Fruit fly (Drosophila melanogaster) whole organism, embryonic: ENCODE measurements around the gene cass.

Experiments
- Ada2b ChIP-seq: fragments of 200-800 bp; sonication (Bioruptor generic); IDR thresholded peaks from 2 replicates; pipeline ENCODE4 v1.3.6; 2022; ENCODE audit warnings: missing biosample characterization, missing genetic modification characterization
- Adf1 ChIP-seq: fragments of 200-800 bp; sonication (Bioruptor generic); IDR thresholded peaks from 2 replicates; pipeline ENCODE4 v1.3.6; 2022; ENCODE audit warnings: missing biosample characterization, missing genetic modification characterization
- Atf-2 ChIP-seq: fragments of 200-800 bp; sonication (Bioruptor generic); optimal IDR thresholded peaks from 2 replicates; lab custom pipeline; 2016; ENCODE audit warnings: missing biosample characterization, missing genetic modification characterization
- CG1024 ChIP-seq: fragments of 200-800 bp; sonication (Bioruptor generic); IDR thresholded peaks from 2 replicates; pipeline ENCODE4 v1.3.6; 2022; ENCODE audit warnings: missing biosample characterization, missing genetic modification characterization
- CG10321 ChIP-seq: fragments of 200-800 bp; sonication (Bioruptor generic); IDR thresholded peaks from 2 replicates; pipeline ENCODE4 v1.3.6; 2022; ENCODE audit warnings: missing biosample characterization, missing genetic modification characterization
- CG11085 ChIP-seq: fragments of 200-800 bp; sonication (Bioruptor generic); IDR thresholded peaks from 2 replicates; pipeline ENCODE4 v1.3.6; 2022; ENCODE audit warnings: missing biosample characterization, missing genetic modification characterization
- CG11093 ChIP-seq: fragments of 200-800 bp; sonication (Bioruptor generic); IDR thresholded peaks from 3 replicates; pipeline ENCODE4 v1.3.6; 2022; ENCODE audit warnings: missing biosample characterization, missing genetic modification characterization
- CG11695 ChIP-seq: fragments of 200-800 bp; sonication (Bioruptor generic); IDR thresholded peaks from 3 replicates; pipeline ENCODE4 v1.3.6; 2022; ENCODE audit warnings: missing biosample characterization, missing genetic modification characterization
- CG12299 ChIP-seq: fragments of 200-800 bp; sonication (Bioruptor generic); optimal IDR thresholded peaks from 2 replicates; lab custom pipeline; 2018; ENCODE audit warnings: missing biosample characterization, mild to moderate bottlenecking, missing genetic modification characterization
- CG14014 ChIP-seq: fragments of 200-800 bp; sonication (Bioruptor generic); IDR thresholded peaks from 2 replicates; pipeline ENCODE4 v1.3.6; 2022; ENCODE audit warnings: missing biosample characterization, missing genetic modification characterization
- CG14050 ChIP-seq: fragments of 200-800 bp; sonication (Bioruptor generic); IDR thresholded peaks from 3 replicates; pipeline ENCODE4 v1.3.6; 2022; ENCODE audit warnings: missing biosample characterization, missing genetic modification characterization
- CG16779 ChIP-seq: fragments of 200-800 bp; sonication (Bioruptor generic); IDR thresholded peaks from 2 replicates; pipeline ENCODE4 v1.3.6; 2022; ENCODE audit warnings: missing biosample characterization, missing genetic modification characterization
- CG16863 ChIP-seq: fragments of 200-800 bp; sonication (Bioruptor generic); optimal IDR thresholded peaks from 3 replicates; lab custom pipeline; 2016; ENCODE audit warnings: missing biosample characterization, missing genetic modification characterization
- CG17802 ChIP-seq: fragments of 200-800 bp; sonication (Bioruptor generic); optimal IDR thresholded peaks from 2 replicates; lab custom pipeline; 2018; ENCODE audit warnings: missing biosample characterization, mild to moderate bottlenecking, missing genetic modification characterization, moderate library complexity
- CG17829 ChIP-seq: fragments of 200-800 bp; optimal IDR thresholded peaks from 2 replicates; lab custom pipeline; 2019; ENCODE audit warnings: missing biosample characterization, mild to moderate bottlenecking, missing genetic modification characterization, moderate library complexity
- CG2116 ChIP-seq: fragments of 200-800 bp; sonication (Bioruptor generic); optimal IDR thresholded peaks from 3 replicates; lab custom pipeline; 2018; ENCODE audit warnings: missing biosample characterization, mild to moderate bottlenecking, missing genetic modification characterization
- CG2120 ChIP-seq: fragments of 200-800 bp; sonication (Bioruptor generic); optimal IDR thresholded peaks from 3 replicates; lab custom pipeline; 2016; ENCODE audit warnings: missing biosample characterization, missing genetic modification characterization
- CG2678 ChIP-seq: fragments of 200-800 bp; sonication (Bioruptor generic); optimal IDR thresholded peaks from 3 replicates; lab custom pipeline; 2019; ENCODE audit warnings: missing biosample characterization, mild to moderate bottlenecking, missing genetic modification characterization, moderate library complexity
- CG3281 ChIP-seq: fragments of 200-800 bp; sonication (Bioruptor generic); optimal IDR thresholded peaks from 3 replicates; lab custom pipeline; 2017; ENCODE audit warnings: missing biosample characterization, mild to moderate bottlenecking, missing genetic modification characterization
- CG33557 ChIP-seq: fragments of 200-800 bp; sonication (Bioruptor generic); optimal IDR thresholded peaks from 2 replicates; lab custom pipeline; 2019; ENCODE audit warnings: missing biosample characterization, mild to moderate bottlenecking, missing genetic modification characterization, moderate library complexity
- CG4854 ChIP-seq: fragments of 200-800 bp; sonication (Bioruptor generic); optimal IDR thresholded peaks from 2 replicates; lab custom pipeline; 2016; ENCODE audit warnings: missing biosample characterization, missing genetic modification characterization, inconsistent platforms
- CG7786 ChIP-seq: fragments of 200-800 bp; sonication (Bioruptor generic); optimal IDR thresholded peaks from 2 replicates; lab custom pipeline; 2016; ENCODE audit warnings: missing biosample characterization, missing genetic modification characterization
- Dip3 ChIP-seq: fragments of 200-800 bp; sonication (Bioruptor generic); optimal IDR thresholded peaks from 3 replicates; lab custom pipeline; 2016; ENCODE audit warnings: missing biosample characterization, missing genetic modification characterization
- Gsc ChIP-seq: fragments of 200-800 bp; sonication (Bioruptor generic); IDR thresholded peaks from 2 replicates; pipeline ENCODE4 v1.3.6; 2022; ENCODE audit warnings: missing biosample characterization, missing genetic modification characterization
- HLH3B ChIP-seq: fragments of 200-800 bp; sonication (Bioruptor generic); IDR thresholded peaks from 2 replicates; pipeline ENCODE4 v1.3.6; 2022; ENCODE audit warnings: missing biosample characterization, missing genetic modification characterization
- Hey ChIP-seq: fragments of 200-800 bp; sonication (Bioruptor generic); optimal IDR thresholded peaks from 3 replicates; lab custom pipeline; 2018; ENCODE audit warnings: missing biosample characterization, mild to moderate bottlenecking, missing genetic modification characterization
- Hr39 ChIP-seq: fragments of >200 bp; optimal IDR thresholded peaks from 2 replicates; lab custom pipeline; 2017
- Lim3 ChIP-seq: fragments of 200-800 bp; sonication (Bioruptor generic); IDR thresholded peaks from 2 replicates; pipeline ENCODE4 v1.3.6; 2022; ENCODE audit warnings: missing biosample characterization, missing genetic modification characterization
- Lpt ChIP-seq: fragments of >200 bp; optimal IDR thresholded peaks from 2 replicates; lab custom pipeline; 2018; ENCODE audit warnings: missing biosample characterization, missing genetic modification characterization
- MBD-R2 ChIP-seq: fragments of 200-800 bp; sonication (Bioruptor generic); IDR thresholded peaks from 2 replicates; pipeline ENCODE4 v1.3.6; 2022; ENCODE audit warnings: missing biosample characterization, missing genetic modification characterization
- Myb ChIP-seq: fragments of 200-800 bp; sonication (Bioruptor generic); optimal IDR thresholded peaks from 2 replicates; lab custom pipeline; 2016; ENCODE audit warnings: missing biosample characterization, missing genetic modification characterization
- NfI ChIP-seq: fragments of 200-800 bp; sonication (Bioruptor generic); optimal IDR thresholded peaks from 3 replicates; lab custom pipeline; 2018; ENCODE audit warnings: missing biosample characterization, mild to moderate bottlenecking, missing genetic modification characterization, moderate library complexity
- Sry-δ ChIP-seq: fragments of 200-800 bp; sonication (Bioruptor generic); optimal IDR thresholded peaks from 2 replicates; lab custom pipeline; 2016; ENCODE audit warnings: missing biosample characterization, missing genetic modification characterization
- ab ChIP-seq: fragments of 200-800 bp; sonication (Bioruptor generic); optimal IDR thresholded peaks from 2 replicates; lab custom pipeline; 2016; ENCODE audit warnings: missing biosample characterization, missing genetic modification characterization
- ase ChIP-seq: fragments of 200-800 bp; sonication (Bioruptor generic); IDR thresholded peaks from 3 replicates; pipeline ENCODE4 v1.3.6; 2022; ENCODE audit warnings: missing biosample characterization, missing genetic modification characterization
- bowl ChIP-seq: fragments of 200-800 bp; sonication (Bioruptor generic); IDR thresholded peaks from 2 replicates; pipeline ENCODE4 v1.3.6; 2022; ENCODE audit warnings: missing biosample characterization, missing genetic modification characterization
- fd3F ChIP-seq: fragments of 200-800 bp; sonication (Bioruptor generic); optimal IDR thresholded peaks from 2 replicates; lab custom pipeline; 2018; ENCODE audit warnings: missing biosample characterization, mild to moderate bottlenecking, missing genetic modification characterization, moderate library complexity
- fru ChIP-seq: fragments of >200 bp; optimal IDR thresholded peaks from 2 replicates; lab custom pipeline; 2017
- ftz-f1 ChIP-seq: fragments of 200-800 bp; sonication (Bioruptor generic); optimal IDR thresholded peaks from 2 replicates; lab custom pipeline; 2016; ENCODE audit warnings: missing biosample characterization, missing genetic modification characterization
- fu2 ChIP-seq: fragments of 200-800 bp; sonication (Bioruptor generic); optimal IDR thresholded peaks from 2 replicates; lab custom pipeline; 2016; ENCODE audit warnings: missing biosample characterization, missing genetic modification characterization
- gro ChIP-seq: fragments of 200-800 bp; sonication (Bioruptor generic); optimal IDR thresholded peaks from 2 replicates; lab custom pipeline; 2016; ENCODE audit warnings: missing biosample characterization, missing genetic modification characterization
- gt ChIP-seq: fragments of 200-800 bp; sonication (Bioruptor generic); IDR thresholded peaks from 2 replicates; pipeline ENCODE4 v1.3.6; 2022; ENCODE audit warnings: missing biosample characterization, missing genetic modification characterization
- kni ChIP-seq: fragments of 200-800 bp; sonication (Bioruptor generic); optimal IDR thresholded peaks from 3 replicates; lab custom pipeline; 2017; ENCODE audit warnings: mild to moderate bottlenecking, missing biosample characterization, missing genetic modification reagents, missing genetic modification characterization
- lov ChIP-seq, 2 experiments: fragments of 200-800 bp in 1 of 2; fragments of >200 bp in 1 of 2; sonication (Bioruptor generic) in 1 of 2; IDR thresholded peaks in 1 of 2; optimal IDR thresholded peaks in 1 of 2; 2 replicates in 1 of 2; 3 replicates in 1 of 2; pipeline versions ENCODE4 v1.3.6 to Lab custom; 2017 to 2022; ENCODE audit warnings: missing biosample characterization in 1 of 2, missing genetic modification characterization in 1 of 2
- mirr ChIP-seq: fragments of 200-800 bp; sonication (Bioruptor generic); optimal IDR thresholded peaks from 3 replicates; lab custom pipeline; 2018; ENCODE audit warnings: missing biosample characterization, mild to moderate bottlenecking, missing genetic modification characterization
- ro ChIP-seq: fragments of 200-800 bp; sonication (Bioruptor generic); IDR thresholded peaks from 2 replicates; pipeline ENCODE4 v1.3.6; 2022; ENCODE audit warnings: missing biosample characterization, missing genetic modification characterization
- seq ChIP-seq: fragments of 200-800 bp; sonication (Bioruptor generic); IDR thresholded peaks from 2 replicates; pipeline ENCODE4 v1.3.6; 2022; ENCODE audit warnings: missing biosample characterization, missing genetic modification characterization
- sr ChIP-seq: fragments of 200-800 bp; sonication (Bioruptor generic); IDR thresholded peaks from 3 replicates; pipeline ENCODE4 v1.3.6; 2022; ENCODE audit warnings: missing biosample characterization, missing genetic modification characterization
- tio ChIP-seq: fragments of 200-800 bp; sonication (Bioruptor generic); optimal IDR thresholded peaks from 2 replicates; lab custom pipeline; 2017; ENCODE audit warnings: missing biosample characterization, missing genetic modification characterization, inconsistent platforms
- toy ChIP-seq: fragments of 200-800 bp; sonication (Bioruptor generic); IDR thresholded peaks from 2 replicates; pipeline ENCODE4 v1.3.6; 2022; ENCODE audit warnings: missing biosample characterization, missing genetic modification characterization
- vnd ChIP-seq: fragments of 200-800 bp; sonication (Bioruptor generic); IDR thresholded peaks from 3 replicates; pipeline ENCODE4 v1.3.6; 2022; ENCODE audit warnings: missing biosample characterization, missing genetic modification characterization; ENCODE audit not compliant: partially characterized antibody
- zfh2 ChIP-seq: fragments of 200-800 bp; sonication (Bioruptor generic); optimal IDR thresholded peaks from 2 replicates; lab custom pipeline; 2016; ENCODE audit warnings: missing biosample characterization, missing genetic modification characterization

The cass gene

dm6 chr2L:17484174-17484573 lies 6.5 kb upstream of the cass start, which contains the start of the genes GCS2beta and CG5131 (continued):
- peak; percentile 47; the same call in 1 of the 2 replicates for TF ChIP-seq Lim3 (GFP tag; lab: Robert Waterston, UW)
- TF ChIP-seq Adf1 (GFP tag; lab: Robert Waterston, UW), result peak; percentile 74
- no peak for TF ChIP-seq fru (lab: Kevin White, UChicago)
- peak; percentile 88 for TF ChIP-seq CG17829
- TF ChIP-seq CG7786 (GFP tag; lab: Kevin White, UChicago), result peak; percentile 98
- TF ChIP-seq Gsc, result peak; percentile 84
- peak; percentile 93 for TF ChIP-seq CG14050
- peak; percentile 89 for TF ChIP-seq tio (GFP tag; lab: Kevin White, UChicago)
- TF ChIP-seq mirr (GFP tag; lab: Kevin White, UChicago), result peak; percentile 76
- TF ChIP-seq Hey, result peak; percentile 60
- TF ChIP-seq NfI, result peak; percentile 95
- TF ChIP-seq CG14014, result peak; percentile 95
- peak; percentile 66 for TF ChIP-seq CG10321
- TF ChIP-seq ab (GFP tag; lab: Kevin White, UChicago), result peak; percentile 94
- TF ChIP-seq CG17802, result peak; percentile 73
- peak; percentile 91 for TF ChIP-seq CG4854 (GFP tag; lab: Kevin White, UChicago)
- TF ChIP-seq MBD-R2, result peak; percentile 99
- TF ChIP-seq CG2678 (tag; lab: Kevin White, UChicago), result peak; percentile 88
- peak; percentile 89 for TF ChIP-seq CG3281 (GFP tag; lab: Kevin White, UChicago)
- TF ChIP-seq zfh2 (GFP tag; lab: Kevin White, UChicago), result peak; percentile 98
- no peak for TF ChIP-seq Hr39 (lab: Kevin White, UChicago)
- peak; percentile 95 for TF ChIP-seq CG16863 (GFP tag; lab: Kevin White, UChicago)
- peak; percentile 95 for TF ChIP-seq Atf-2 (GFP tag; lab: Kevin White, UChicago)
- peak; percentile 96 for TF ChIP-seq Sry-δ
- no peak for TF ChIP-seq Lpt
- TF ChIP-seq gro (GFP tag; lab: Kevin White, UChicago), result peak; percentile 97
- peak; percentile 59 for TF ChIP-seq CG12299
- peak; percentile 71; the same call in 1 of the 2 replicates for TF ChIP-seq toy (GFP tag; lab: Robert Waterston, UW)
- peak; percentile 75 for TF ChIP-seq gt (GFP tag; lab: Robert Waterston, UW)
- TF ChIP-seq CG1024 (GFP tag; lab: Robert Waterston, UW), result peak; percentile 78
- TF ChIP-seq CG2120, result peak; percentile 98
- TF ChIP-seq Dip3 (GFP tag; lab: Kevin White, UChicago), result peak; percentile 96
- peak; percentile 84 for TF ChIP-seq CG11093 (GFP tag; lab: Robert Waterston, UW)
- TF ChIP-seq CG11085 (GFP tag; lab: Robert Waterston, UW), result peak; percentile 92
- TF ChIP-seq kni (GFP tag; lab: Kevin White, UChicago), result peak; percentile 8
- peak; percentile 89 for TF ChIP-seq vnd (GFP tag; lab: Robert Waterston, UW)
- TF ChIP-seq CG11695 (GFP tag; lab: Robert Waterston, UW), result peak; percentile 84; the same call in 2 of the 3 replicates
- TF ChIP-seq CG2116, result peak; percentile 90
- peak; percentile 52 for TF ChIP-seq CG33557
- peak; percentile 71; the same call in 1 of the 2 replicates for TF ChIP-seq bowl (GFP tag; lab: Robert Waterston, UW)
- peak; percentile 91 for TF ChIP-seq seq (GFP tag; lab: Robert Waterston, UW)
- TF ChIP-seq Ada2b (GFP tag; lab: Robert Waterston, UW), result peak; percentile 94
- TF ChIP-seq HLH3B (GFP tag; lab: Robert Waterston, UW), result peak; percentile 91
- TF ChIP-seq lov (optimal IDR thresholded peaks at IDR 0.05; lab: Kevin White, UChicago), result no peak
- peak; percentile 81; the same call in 2 of the 3 replicates for TF ChIP-seq lov (GFP tag; IDR thresholded peaks at IDR 0.05; lab: Robert Waterston, UW)
- peak; percentile 97 for TF ChIP-seq fu2 (GFP tag; lab: Kevin White, UChicago)
- peak; percentile 38; the same call in 1 of the 3 replicates for TF ChIP-seq sr (GFP tag; lab: Robert Waterston, UW)
- peak; percentile 90 for TF ChIP-seq fd3F
- peak; percentile 75 for TF ChIP-seq ro
- peak; percentile 91 for TF ChIP-seq CG16779 (GFP tag; lab: Robert Waterston, UW)
- peak; percentile 92 for TF ChIP-seq ase (GFP tag; lab: Robert Waterston, UW)
- peak; percentile 58 for TF ChIP-seq ftz-f1
- peak; percentile 90 for TF ChIP-seq Myb (GFP tag; lab: Kevin White, UChicago)
